Fruit fly (Drosophila melanogaster) whole organism, wandering third instar larva: ENCODE data around the gene iav.

Experiments used
- CG9705 ChIP-seq: fragments of 200-800 bp; sonication (Bioruptor generic); optimal IDR thresholded peaks from 2 replicates; lab custom pipeline; 2018; ENCODE audit warnings: missing biosample characterization, mild to moderate bottlenecking, missing genetic modification characterization
- CrebA ChIP-seq: fragments of 200-800 bp; sonication (Bioruptor generic); optimal IDR thresholded peaks from 2 replicates; lab custom pipeline; 2016; ENCODE audit warnings: missing biosample characterization, mild to moderate bottlenecking, missing genetic modification characterization, borderline replicate concordance
- HLH106 ChIP-seq: fragments of 200-800 bp; optimal IDR thresholded peaks from 3 replicates; lab custom pipeline; 2019; ENCODE audit warnings: missing biosample characterization, mild to moderate bottlenecking, missing genetic modification characterization, moderate library complexity
- Hr78 ChIP-seq: fragments of >200 bp; optimal IDR thresholded peaks from 2 replicates; lab custom pipeline; 2017; ENCODE audit warnings: missing biosample characterization, missing genetic modification characterization
- Myc ChIP-seq: fragments of >200 bp; optimal IDR thresholded peaks from 2 replicates; lab custom pipeline; 2017
- N ChIP-seq: fragments of >200 bp; optimal IDR thresholded peaks from 2 replicates; lab custom pipeline; 2018; ENCODE audit warnings: missing biosample characterization, missing external identifiers, missing genetic modification characterization
- Rel ChIP-seq, 2 experiments: fragments of 200-800 bp; sonication (Bioruptor generic) in 1 of 2; optimal IDR thresholded peaks; 2 replicates in 1 of 2; 3 replicates in 1 of 2; lab custom pipeline; 2016 to 2019; ENCODE audit warnings: mild to moderate bottlenecking in 2 of 2, missing biosample characterization in 2 of 2, missing genetic modification characterization in 2 of 2, moderate library complexity in 1 of 2
- dsf ChIP-seq: sonication (Bioruptor generic); optimal IDR thresholded peaks from 2 replicates; lab custom pipeline; 2016; ENCODE audit warnings: missing biosample characterization, missing genetic modification characterization, borderline replicate concordance
- h ChIP-seq: fragments of 200-800 bp; sonication (Bioruptor generic); optimal IDR thresholded peaks from 3 replicates; lab custom pipeline; 2016; ENCODE audit warnings: missing biosample characterization, mild to moderate bottlenecking, missing genetic modification characterization
- pan ChIP-seq: fragments of >200 bp; optimal IDR thresholded peaks from 2 replicates; lab custom pipeline; 2017
- psq ChIP-seq: fragments of 200-800 bp; sonication (Bioruptor generic); optimal IDR thresholded peaks from 3 replicates; lab custom pipeline; 2017; ENCODE audit warnings: missing biosample characterization, mild to moderate bottlenecking, missing genetic modification characterization, moderate library complexity
- sage ChIP-seq: fragments of 200-800 bp; sonication (Bioruptor generic); optimal IDR thresholded peaks from 2 replicates; lab custom pipeline; 2016; ENCODE audit warnings: missing biosample characterization, mild to moderate bottlenecking, missing genetic modification characterization
- tai ChIP-seq: sonication (Bioruptor generic); optimal IDR thresholded peaks from 2 replicates; lab custom pipeline; 2016; ENCODE audit warnings: missing biosample characterization, missing genetic modification characterization
- usp ChIP-seq: fragments of >200 bp; optimal IDR thresholded peaks from 2 replicates; lab custom pipeline; 2017; ENCODE audit warnings: missing biosample characterization, missing genetic modification characterization

- TF ChIP-seq HLH106 (tag; lab: Kevin White, UChicago) (peak; percentile 24), pan (lab: Kevin White, UChicago) (no peak), usp (GFP tag; lab: Kevin White, UChicago) (no peak), CG9705 (GFP tag; lab: Kevin White, UChicago) (no peak), N (GFP tag; lab: Kevin White, UChicago) (no peak), tai (GFP tag; lab: Kevin White, UChicago) (no peak), Rel (GFP tag; optimal IDR thresholded peaks at IDR 0.05; lab: Kevin White, UChicago) (no peak), Rel (tag; optimal IDR thresholded peaks at IDR 0.05; lab: Kevin White, UChicago) (no peak), h (GFP tag; lab: Kevin White, UChicago) (peak; percentile 8), psq (peak; percentile 3), dsf (GFP tag; lab: Kevin White, UChicago) (no peak), sage (GFP tag; lab: Kevin White, UChicago) (no peak), CrebA (GFP tag; lab: Kevin White, UChicago) (no peak), Myc (lab: Kevin White, UChicago) (peak; percentile 58), Hr78 (GFP tag; lab: Kevin White, UChicago) (no peak)
Observed at dm6 chrX:6775622-6776021, 38.2 kb upstream of the iav start.
